Worm (Caenorhabditis elegans) whole organism, mixed stage, embryonic: Measurements from ENCODE around the gene smg-3.
"Not testable (repeated sequence)": the region's sequence is repeated elsewhere in the genome, so short reads cannot be mapped to it uniquely, and the experiment has no call there.

Source experiments
- cnd-1 ChIP-seq: fragments of 200-800 bp; sonication (Bioruptor generic); optimal IDR thresholded peaks from 2 replicates; lab custom pipeline; 2018; ENCODE audit warnings: mild to moderate bottlenecking, missing genetic modification characterization, missing compliant biosample characterization
- flh-1 ChIP-seq: fragments of 200-800 bp; sonication (Bioruptor generic); optimal IDR thresholded peaks from 2 replicates; lab custom pipeline; 2018; ENCODE audit warnings: mild to moderate bottlenecking, missing genetic modification characterization, moderate library complexity, missing compliant biosample characterization
- lin-32 ChIP-seq: fragments of 200-800 bp; sonication (Bioruptor generic); optimal IDR thresholded peaks from 2 replicates; lab custom pipeline; 2018; ENCODE audit warnings: mild to moderate bottlenecking, missing genetic modification characterization, missing compliant biosample characterization

The smg-3 gene

ce11 chrIV:6317357-6317756 is 55.5 kb downstream of the smg-3 start, which contains the start of gene Y73B6BL.12:
Gene Y73B6BL.12, minus strand, starts transcription at chrIV:6317457.
- TF ChIP-seq flh-1 (GFP tag; lab: Kevin White, UChicago); cnd-1 (tag; lab: Kevin White, UChicago); lin-32 (GFP tag; lab: Kevin White, UChicago): not testable (repeated sequence)
